Worm (Caenorhabditis elegans) whole organism, early embryonic: Measurements from ENCODE around the gene pfd-5.

Experiments
- ama-1 ChIP-seq: fragments of 150-350 bp; optimal IDR thresholded peaks from 2 replicates; lab custom pipeline; 2014
- flt-1 ChIP-seq: fragments of 200-800 bp; sonication (Bioruptor generic); IDR thresholded peaks from 2 replicates; pipeline ENCODE4 v1.3.6; 2022; ENCODE audit warnings: missing genetic modification characterization, missing compliant biosample characterization
- hmg-4 ChIP-seq: fragments of 200-800 bp; sonication (Bioruptor generic); optimal IDR thresholded peaks from 2 replicates; lab custom pipeline; 2018; ENCODE audit warnings: mild to moderate bottlenecking, missing genetic modification characterization, missing compliant biosample characterization
- hnd-1 ChIP-seq: sonication (generic microtip); optimal IDR thresholded peaks from 2 replicates; lab custom pipeline; 2016; ENCODE audit warnings: missing genetic modification characterization, missing compliant biosample characterization
- tbx-11 ChIP-seq: fragments of 200-800 bp; sonication (Bioruptor generic); IDR thresholded peaks from 2 replicates; pipeline ENCODE4 v1.3.6; 2022; ENCODE audit warnings: missing genetic modification characterization, missing compliant biosample characterization
- tra-4 ChIP-seq: sonication (generic microtip); optimal IDR thresholded peaks from 2 replicates; lab custom pipeline; 2017; ENCODE audit warnings: missing genetic modification characterization, missing compliant biosample characterization

ce11 chrIII:7179538-7180301 lies 19.0 kb downstream of the pfd-5 start, which contains the start of the genes rps-14 and rpl-36:
- TF ChIP-seq flt-1 (GFP tag; lab: Robert Waterston, UW) (no peak), hmg-4 (GFP tag; lab: Kevin White, UChicago) (no peak), hnd-1 (tag; lab: Kevin White, UChicago) (no peak), ama-1 (lab: Kevin White, UChicago) (no peak), tbx-11 (GFP tag; lab: Robert Waterston, UW) (no peak), tra-4 (no peak)
